Worm (Caenorhabditis elegans) whole organism, mixed stage, embryonic: ENCODE data around the gene Y57G11C.22.

ENCODE experiments used
- M03D4.4 ChIP-seq: sonication (generic microtip); optimal IDR thresholded peaks from 2 replicates; lab custom pipeline; 2017; ENCODE audit warnings: mild to moderate bottlenecking, missing genetic modification characterization, missing compliant biosample characterization
- bed-3 ChIP-seq: fragments of 200-800 bp; sonication (Bioruptor generic); optimal IDR thresholded peaks from 3 replicates; lab custom pipeline; 2018; ENCODE audit warnings: mild to moderate bottlenecking, missing genetic modification characterization, moderate library complexity, missing compliant biosample characterization
- blmp-1 ChIP-seq: fragments of 150-350 bp; optimal IDR thresholded peaks from 2 replicates; lab custom pipeline; 2014; ENCODE audit warnings: missing biosample characterization, missing genetic modification characterization
- ceh-39 ChIP-seq: fragments of 150-350 bp; optimal IDR thresholded peaks from 2 replicates; lab custom pipeline; 2014; ENCODE audit warnings: missing biosample characterization, missing genetic modification characterization
- ceh-43 ChIP-seq: fragments of 200-800 bp; sonication (Bioruptor generic); optimal IDR thresholded peaks from 2 replicates; lab custom pipeline; 2018; ENCODE audit warnings: mild to moderate bottlenecking, missing genetic modification characterization, moderate library complexity, missing compliant biosample characterization
- ces-1 ChIP-seq: fragments of 150-350 bp; optimal IDR thresholded peaks from 2 replicates; lab custom pipeline; 2014; ENCODE audit warnings: missing biosample characterization, missing genetic modification reagents, missing genetic modification characterization
- drap-1 ChIP-seq: fragments of 200-800 bp; sonication (Bioruptor generic); optimal IDR thresholded peaks from 3 replicates; lab custom pipeline; 2018; ENCODE audit warnings: mild to moderate bottlenecking, missing genetic modification characterization, missing compliant biosample characterization
- elt-1 ChIP-seq: sonication (generic microtip); optimal IDR thresholded peaks from 2 replicates; lab custom pipeline; 2017; ENCODE audit warnings: missing genetic modification characterization, mild to moderate bottlenecking, missing compliant biosample characterization, antibody characterized with exemption, moderate library complexity, borderline replicate concordance; ENCODE audit not compliant: insufficient read depth
- elt-3 ChIP-seq: fragments of 150-350 bp; optimal IDR thresholded peaks from 2 replicates; lab custom pipeline; 2014; ENCODE audit warnings: missing biosample characterization, missing genetic modification characterization
- flh-1 ChIP-seq: fragments of 200-800 bp; sonication (Bioruptor generic); optimal IDR thresholded peaks from 2 replicates; lab custom pipeline; 2018; ENCODE audit warnings: mild to moderate bottlenecking, missing genetic modification characterization, moderate library complexity, missing compliant biosample characterization
- ham-2 ChIP-seq: fragments of 200-800 bp; sonication (Bioruptor generic); optimal IDR thresholded peaks from 2 replicates; lab custom pipeline; 2018; ENCODE audit warnings: mild to moderate bottlenecking, missing genetic modification characterization, missing compliant biosample characterization
- lin-32 ChIP-seq: fragments of 200-800 bp; sonication (Bioruptor generic); optimal IDR thresholded peaks from 2 replicates; lab custom pipeline; 2018; ENCODE audit warnings: mild to moderate bottlenecking, missing genetic modification characterization, missing compliant biosample characterization
- mab-5 ChIP-seq: fragments of 150-350 bp; optimal IDR thresholded peaks from 2 replicates; lab custom pipeline; 2014; ENCODE audit warnings: missing biosample characterization, missing genetic modification characterization
- mls-2 ChIP-seq: sonication (generic microtip); optimal IDR thresholded peaks from 2 replicates; lab custom pipeline; 2016; ENCODE audit warnings: mild to moderate bottlenecking, missing genetic modification characterization, moderate library complexity, missing compliant biosample characterization
- nhr-12 ChIP-seq: fragments of 150-350 bp; optimal IDR thresholded peaks from 2 replicates; lab custom pipeline; 2014; ENCODE audit warnings: missing biosample characterization, missing genetic modification characterization
- nhr-2 ChIP-seq: fragments of 150-350 bp; optimal IDR thresholded peaks from 2 replicates; lab custom pipeline; 2014; ENCODE audit warnings: missing biosample characterization, missing genetic modification characterization
- nhr-237 ChIP-seq: fragments of 150-350 bp; optimal IDR thresholded peaks from 2 replicates; lab custom pipeline; 2014; ENCODE audit warnings: missing biosample characterization, missing genetic modification characterization
- nhr-76 ChIP-seq: sonication (generic microtip); optimal IDR thresholded peaks from 2 replicates; lab custom pipeline; 2017; ENCODE audit warnings: missing biosample characterization, missing genetic modification characterization
- pha-4 ChIP-seq: fragments of 150-350 bp; optimal IDR thresholded peaks from 2 replicates; lab custom pipeline; 2018; ENCODE audit warnings: missing biosample characterization, missing genetic modification reagents, missing genetic modification characterization
- sem-2 ChIP-seq: fragments of 200-800 bp; sonication (Bioruptor generic); optimal IDR thresholded peaks from 2 replicates; lab custom pipeline; 2018; ENCODE audit warnings: mild to moderate bottlenecking, missing genetic modification characterization, missing compliant biosample characterization
- snpc-4 ChIP-seq: fragments of 150-350 bp; optimal IDR thresholded peaks from 2 replicates; lab custom pipeline; 2014; ENCODE audit warnings: missing biosample characterization, missing genetic modification characterization
- sptf-1 ChIP-seq: sonication (generic microtip); optimal IDR thresholded peaks from 2 replicates; lab custom pipeline; 2017; ENCODE audit warnings: mild to moderate bottlenecking, missing genetic modification characterization, moderate library complexity, missing compliant biosample characterization
- tbx-8 ChIP-seq: fragments of 200-800 bp; sonication (Bioruptor generic); optimal IDR thresholded peaks from 2 replicates; lab custom pipeline; 2018; ENCODE audit warnings: mild to moderate bottlenecking, missing genetic modification characterization, moderate library complexity, missing compliant biosample characterization
- unc-120 ChIP-seq: sonication (generic microtip); optimal IDR thresholded peaks from 2 replicates; lab custom pipeline; 2017; ENCODE audit warnings: missing genetic modification characterization, missing compliant biosample characterization; ENCODE audit not compliant: poor library complexity, severe bottlenecking
- unc-39 ChIP-seq: fragments of 150-350 bp; optimal IDR thresholded peaks from 2 replicates; lab custom pipeline; 2014; ENCODE audit warnings: missing biosample characterization, missing genetic modification characterization
- unc-62 ChIP-seq: fragments of 150-350 bp; optimal IDR thresholded peaks from 2 replicates; lab custom pipeline; 2014; ENCODE audit warnings: missing biosample characterization, missing genetic modification reagents, missing genetic modification characterization
- zip-8 ChIP-seq: fragments of 150-350 bp; optimal IDR thresholded peaks from 2 replicates; lab custom pipeline; 2014; ENCODE audit warnings: missing biosample characterization, missing genetic modification characterization
- ztf-11 ChIP-seq: fragments of 150-350 bp; optimal IDR thresholded peaks from 2 replicates; lab custom pipeline; 2014; ENCODE audit warnings: missing biosample characterization, missing genetic modification characterization

Y57G11C.22 gene

ce11 chrIV:14861691-14862090 lies 24.7 kb downstream of the Y57G11C.22 start, which contains the start of gene Y57G11C.23:
TSS of gene Y57G11C.23 (minus strand) at chrIV:14861791.
- no peak for TF ChIP-seq snpc-4
- no peak for TF ChIP-seq zip-8 (tag; lab: Kevin White, UChicago)
- TF ChIP-seq mab-5, result no peak
- TF ChIP-seq sem-2 (GFP tag; lab: Kevin White, UChicago), result no peak
- no peak for TF ChIP-seq unc-39 (tag; lab: Kevin White, UChicago)
- no peak for TF ChIP-seq drap-1 (GFP tag; lab: Kevin White, UChicago)
- no peak for TF ChIP-seq ham-2
- no peak for TF ChIP-seq elt-1 (tag; lab: Kevin White, UChicago)
- no peak for TF ChIP-seq nhr-12
- TF ChIP-seq bed-3, result no peak
- TF ChIP-seq ces-1 (GFP tag; lab: Kevin White, UChicago), result no peak
- TF ChIP-seq mls-2 (tag; lab: Kevin White, UChicago), result no peak
- TF ChIP-seq blmp-1, result no peak
- no peak for TF ChIP-seq ceh-43 (GFP tag; lab: Kevin White, UChicago)
- TF ChIP-seq nhr-237, result no peak
- TF ChIP-seq nhr-76 (tag; lab: Kevin White, UChicago), result no peak
- no peak for TF ChIP-seq M03D4.4 (tag; lab: Kevin White, UChicago)

- TF ChIP-seq elt-1 (tag; lab: Kevin White, UChicago), result no peak
- no peak for TF ChIP-seq sem-2 (GFP tag; lab: Kevin White, UChicago)
- no peak for TF ChIP-seq unc-120 (tag; lab: Kevin White, UChicago)
- no peak for TF ChIP-seq unc-39 (tag; lab: Kevin White, UChicago)
- no peak for TF ChIP-seq nhr-237
- TF ChIP-seq M03D4.4 (tag; lab: Kevin White, UChicago), result no peak
- no peak for TF ChIP-seq ces-1 (GFP tag; lab: Kevin White, UChicago)
- no peak for TF ChIP-seq lin-32
- TF ChIP-seq, all 35 proteins: peak for 0
These were observed 25.1 kb downstream of the Y57G11C.22 start, which contains the start of gene Y57G11C.38 for ce11 chrIV:14862147-14862546. TSS of gene Y57G11C.38 (plus strand) at chrIV:14862447.

DNA sequence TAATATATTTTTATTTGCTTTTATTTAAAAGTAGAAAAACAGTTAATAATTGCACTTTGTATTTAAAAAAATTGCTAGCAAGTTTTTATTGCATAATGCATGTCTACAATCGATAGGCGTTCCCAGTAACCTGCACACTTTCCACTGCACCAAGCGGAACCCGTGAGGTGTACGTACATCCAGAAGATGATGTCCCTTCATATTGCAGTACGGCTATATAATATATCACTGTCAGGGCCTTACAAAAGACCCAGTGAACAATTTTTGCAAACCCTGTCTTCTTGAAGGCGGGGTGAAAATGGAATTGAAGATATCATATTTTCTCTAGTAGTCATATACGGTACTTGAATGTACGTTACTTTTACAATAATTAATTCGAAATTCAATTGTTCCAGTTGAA lies 26.8 kb downstream of the Y57G11C.22 start:
- TF ChIP-seq ceh-39 (tag; lab: Kevin White, UChicago) (no peak), drap-1 (GFP tag; lab: Kevin White, UChicago) (no peak), ceh-43 (GFP tag; lab: Kevin White, UChicago) (no peak)

- no peak for TF ChIP-seq drap-1 (GFP tag; lab: Kevin White, UChicago)
- no peak for TF ChIP-seq pha-4 (tag; lab: Kevin White, UChicago)
- TF ChIP-seq sptf-1 (tag; lab: Kevin White, UChicago), result no peak
- no peak for TF ChIP-seq nhr-12
- TF ChIP-seq snpc-4, result no peak
- no peak for TF ChIP-seq ceh-43 (GFP tag; lab: Kevin White, UChicago)
- no peak for TF ChIP-seq flh-1
- no peak for TF ChIP-seq ces-1 (GFP tag; lab: Kevin White, UChicago)
- no peak for TF ChIP-seq ztf-11 (tag; lab: Kevin White, UChicago)
- TF ChIP-seq elt-1 (tag; lab: Kevin White, UChicago), result no peak
- no peak for TF ChIP-seq mab-5
- TF ChIP-seq bed-3, result no peak
- TF ChIP-seq nhr-237, result no peak
- TF ChIP-seq ham-2, result no peak
- TF ChIP-seq tbx-8, result no peak
These were observed 27.5 kb downstream of the Y57G11C.22 start for ce11 chrIV:14864529-14864928.

DNA sequence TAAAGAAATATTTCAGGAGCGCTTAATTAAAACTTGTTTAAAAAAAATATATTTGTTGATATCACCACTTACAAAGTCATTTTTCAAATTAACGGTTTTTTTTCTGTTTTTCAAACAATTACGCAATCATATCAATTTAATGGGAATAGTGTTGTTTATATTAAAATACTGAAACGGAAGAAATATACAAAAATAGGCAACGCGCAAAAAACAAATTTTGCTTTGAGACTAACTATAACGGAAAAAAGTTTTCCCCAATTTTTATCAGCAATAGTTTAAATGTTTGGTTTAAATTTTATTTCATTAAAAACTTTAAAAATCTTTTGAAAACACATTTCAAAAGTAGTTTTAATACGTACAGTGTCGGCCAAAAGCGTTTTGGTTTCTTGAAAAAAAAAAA lies 31.5 kb downstream of the Y57G11C.22 start:
- TF ChIP-seq lin-32, result no peak
- TF ChIP-seq zip-8 (tag; lab: Kevin White, UChicago), result peak; percentile 39

- peak; percentile 15 for TF ChIP-seq unc-62 (GFP tag; lab: Kevin White, UChicago)
- TF ChIP-seq elt-3 (tag; lab: Kevin White, UChicago), result peak; percentile 35
- no peak for TF ChIP-seq nhr-2 (tag; lab: Kevin White, UChicago)
- TF ChIP-seq, all 35 proteins: peak for 2
These were observed 32.9 kb downstream of the Y57G11C.22 start for ce11 chrIV:14869844-14870433.
